Worm (Caenorhabditis elegans): ENCODE data around the gene C54D2.6.
A peak's percentile ranks its signal among the peaks of the same experiment; 100 is the strongest.

- peak; percentile 21 for TF ChIP-seq lir-3 (tag; optimal IDR thresholded peaks at IDR 0.05; ENCODE audit: poor library complexity)
- TF ChIP-seq lin-39 (tag; optimal IDR thresholded peaks at IDR 0.05) = no peak
- peak; percentile 34 for TF ChIP-seq nhr-90 (tag; optimal IDR thresholded peaks at IDR 0.05; ENCODE audit: poor library complexity)
- no peak for TF ChIP-seq pqm-1 (tag; optimal IDR thresholded peaks at IDR 0.05)
- no peak for TF ChIP-seq grh-1 (GFP tag; IDR thresholded peaks at IDR 0.05)
- TF ChIP-seq unc-130 (tag; optimal IDR thresholded peaks at IDR 0.05) = peak; percentile 10
Measured at ce11 chrX:7809352-7810196, 37.7 kb downstream of the C54D2.6 start.
